Fruit fly (Drosophila melanogaster): ENCODE results near the gene Aef1.

- TF ChIP-seq CG10348 (GFP tag; IDR thresholded peaks at IDR 0.05): no peak
- TF ChIP-seq CG4496 (GFP tag; IDR thresholded peaks at IDR 0.05): no peak
- TF ChIP-seq Pif1B (GFP tag; optimal IDR thresholded peaks at IDR 0.05): no peak
- TF ChIP-seq Snoo (tag; optimal IDR thresholded peaks at IDR 0.05): no peak
- no peak for TF ChIP-seq EcR (GFP tag; optimal IDR thresholded peaks at IDR 0.05)
- no peak for TF ChIP-seq CG32121 (GFP tag; IDR thresholded peaks at IDR 0.05)
- TF ChIP-seq CG9948 (tag; optimal IDR thresholded peaks at IDR 0.05): no peak
- TF ChIP-seq CG15710 (tag; optimal IDR thresholded peaks at IDR 0.05): no peak
- TF ChIP-seq Pif1A (GFP tag; optimal IDR thresholded peaks at IDR 0.05): no peak
Observed at dm6 chr3L:21449336-21449735, 16.1 kb downstream of the Aef1 start.
